Fruit fly (Drosophila melanogaster) whole organism, embryonic: Measurements from ENCODE around the gene ATPsynepsilonL.

Experiments used
- Abd-B ChIP-seq: fragments of 200-800 bp; sonication (Bioruptor generic); optimal IDR thresholded peaks from 2 replicates; lab custom pipeline; 2018; ENCODE audit warnings: missing biosample characterization, mild to moderate bottlenecking, missing genetic modification characterization, moderate library complexity
- CG12299 ChIP-seq: fragments of 200-800 bp; sonication (Bioruptor generic); optimal IDR thresholded peaks from 2 replicates; lab custom pipeline; 2018; ENCODE audit warnings: missing biosample characterization, mild to moderate bottlenecking, missing genetic modification characterization
- CG13424 ChIP-seq: fragments of 200-800 bp; sonication (Bioruptor generic); optimal IDR thresholded peaks from 2 replicates; lab custom pipeline; 2019; ENCODE audit warnings: missing biosample characterization, mild to moderate bottlenecking, missing genetic modification characterization, moderate library complexity
- CG1647 ChIP-seq: fragments of 200-800 bp; sonication (Bioruptor generic); optimal IDR thresholded peaks from 3 replicates; lab custom pipeline; 2016; ENCODE audit warnings: missing biosample characterization, missing genetic modification characterization
- CG17802 ChIP-seq: fragments of 200-800 bp; sonication (Bioruptor generic); optimal IDR thresholded peaks from 2 replicates; lab custom pipeline; 2018; ENCODE audit warnings: missing biosample characterization, mild to moderate bottlenecking, missing genetic modification characterization, moderate library complexity
- CG18619 ChIP-seq: fragments of 200-800 bp; sonication (Bioruptor generic); optimal IDR thresholded peaks from 3 replicates; lab custom pipeline; 2017; ENCODE audit warnings: missing biosample characterization, mild to moderate bottlenecking, missing genetic modification characterization
- CG2120 ChIP-seq: fragments of 200-800 bp; sonication (Bioruptor generic); optimal IDR thresholded peaks from 3 replicates; lab custom pipeline; 2016; ENCODE audit warnings: missing biosample characterization, missing genetic modification characterization
- CG2712 ChIP-seq: fragments of 200-800 bp; optimal IDR thresholded peaks from 3 replicates; lab custom pipeline; 2019; ENCODE audit warnings: missing biosample characterization, mild to moderate bottlenecking, missing genetic modification characterization, moderate library complexity
- CG32532 ChIP-seq: fragments of 200-800 bp; sonication (Bioruptor generic); IDR thresholded peaks from 2 replicates; pipeline ENCODE4 v1.3.6; 2022; ENCODE audit warnings: missing biosample characterization, missing genetic modification characterization
- CG3995 ChIP-seq: fragments of 200-800 bp; sonication (Bioruptor generic); optimal IDR thresholded peaks from 3 replicates; lab custom pipeline; 2016; ENCODE audit warnings: missing biosample characterization, missing genetic modification characterization
- CG4282 ChIP-seq: fragments of 200-800 bp; sonication (Bioruptor generic); optimal IDR thresholded peaks from 2 replicates; lab custom pipeline; 2016; ENCODE audit warnings: missing biosample characterization, missing genetic modification characterization
- CG5953 ChIP-seq: fragments of 200-800 bp; sonication (Bioruptor generic); IDR thresholded peaks from 2 replicates; pipeline ENCODE4 v1.3.6; 2022; ENCODE audit warnings: missing biosample characterization, missing genetic modification characterization
- CG7928 ChIP-seq: fragments of 200-800 bp; sonication (Bioruptor generic); optimal IDR thresholded peaks from 2 replicates; lab custom pipeline; 2017; ENCODE audit warnings: missing biosample characterization, mild to moderate bottlenecking, missing genetic modification characterization
- CG8388 ChIP-seq: fragments of 200-800 bp; sonication (Bioruptor generic); optimal IDR thresholded peaks from 2 replicates; lab custom pipeline; 2019; ENCODE audit warnings: missing biosample characterization, mild to moderate bottlenecking, missing genetic modification characterization, moderate library complexity
- CG8944 ChIP-seq: fragments of 200-800 bp; sonication (Bioruptor generic); optimal IDR thresholded peaks from 3 replicates; lab custom pipeline; 2016; ENCODE audit warnings: missing biosample characterization, missing genetic modification characterization
- CG9609 ChIP-seq: fragments of 200-800 bp; sonication (Bioruptor generic); optimal IDR thresholded peaks from 3 replicates; lab custom pipeline; 2016; ENCODE audit warnings: missing biosample characterization, missing genetic modification characterization
- CkIIα-i1 ChIP-seq: fragments of 200-800 bp; sonication (Bioruptor generic); IDR thresholded peaks from 2 replicates; pipeline ENCODE4 v1.3.6; 2022; ENCODE audit warnings: missing biosample characterization, missing genetic modification characterization
- CrebB ChIP-seq: fragments of 200-800 bp; sonication (Bioruptor generic); optimal IDR thresholded peaks from 3 replicates; lab custom pipeline; 2018; ENCODE audit warnings: missing biosample characterization, mild to moderate bottlenecking, missing genetic modification characterization
- Doc2 ChIP-seq: fragments of 200-800 bp; sonication (Bioruptor generic); IDR thresholded peaks from 2 replicates; pipeline ENCODE4 v1.3.6; 2022; ENCODE audit warnings: missing biosample characterization, missing genetic modification characterization
- Hsf ChIP-seq: fragments of 200-800 bp; sonication (Bioruptor generic); optimal IDR thresholded peaks from 3 replicates; lab custom pipeline; 2016; ENCODE audit warnings: missing biosample characterization, missing genetic modification characterization
- Jarid2 ChIP-seq: fragments of 200-800 bp; sonication (Bioruptor generic); optimal IDR thresholded peaks from 3 replicates; lab custom pipeline; 2017; ENCODE audit warnings: mild to moderate bottlenecking, missing biosample characterization, missing genetic modification reagents, missing genetic modification characterization
- Kr ChIP-seq: fragments of 200-800 bp; sonication (Bioruptor generic); optimal IDR thresholded peaks from 2 replicates; lab custom pipeline; 2017; ENCODE audit warnings: missing biosample characterization, mild to moderate bottlenecking, missing genetic modification characterization
- Med ChIP-seq: fragments of 200-800 bp; sonication (Bioruptor generic); peaks from one replicate; lab custom pipeline; 2016; ENCODE audit warnings: missing biosample characterization, missing genetic modification characterization, mild to moderate bottlenecking, inconsistent platforms, moderate library complexity
- Oaz ChIP-seq: fragments of 200-800 bp; sonication (Bioruptor generic); IDR thresholded peaks from 2 replicates; pipeline ENCODE4 v1.3.6; 2022; ENCODE audit warnings: missing biosample characterization, missing genetic modification characterization
- Side ChIP-seq: fragments of 200-800 bp; sonication (Bioruptor generic); optimal IDR thresholded peaks from 2 replicates; lab custom pipeline; 2016; ENCODE audit warnings: missing biosample characterization, missing genetic modification characterization
- Sry-δ ChIP-seq: fragments of 200-800 bp; sonication (Bioruptor generic); optimal IDR thresholded peaks from 2 replicates; lab custom pipeline; 2016; ENCODE audit warnings: missing biosample characterization, missing genetic modification characterization
- Vsx1 ChIP-seq: fragments of 200-800 bp; sonication (Bioruptor generic); optimal IDR thresholded peaks from 2 replicates; lab custom pipeline; 2017; ENCODE audit warnings: missing biosample characterization, mild to moderate bottlenecking, missing genetic modification characterization, missing genetic modification reagents
- amos ChIP-seq: fragments of 200-800 bp; sonication (Bioruptor generic); IDR thresholded peaks from 2 replicates; pipeline ENCODE4 v1.3.6; 2022; ENCODE audit warnings: missing biosample characterization, missing genetic modification characterization; ENCODE audit not compliant: partially characterized antibody
- aop ChIP-seq: fragments of 200-800 bp; sonication (Bioruptor generic); IDR thresholded peaks from 2 replicates; pipeline ENCODE4 v1.3.6; 2022; ENCODE audit warnings: missing biosample characterization, missing genetic modification characterization
- ash1 ChIP-seq: fragments of 200-800 bp; sonication (Bioruptor generic); optimal IDR thresholded peaks from 2 replicates; lab custom pipeline; 2018; ENCODE audit warnings: missing biosample characterization, mild to moderate bottlenecking, missing genetic modification characterization
- bbx ChIP-seq: fragments of 200-800 bp; sonication (Bioruptor generic); IDR thresholded peaks from 2 replicates; pipeline ENCODE4 v1.3.6; 2022; ENCODE audit warnings: missing biosample characterization, missing genetic modification characterization; ENCODE audit not compliant: partially characterized antibody
- cato ChIP-seq: fragments of 200-800 bp; sonication (Bioruptor generic); optimal IDR thresholded peaks from 2 replicates; lab custom pipeline; 2016; ENCODE audit warnings: missing biosample characterization, missing genetic modification characterization, borderline replicate concordance
- crc ChIP-seq: fragments of 200-800 bp; sonication (Bioruptor generic); optimal IDR thresholded peaks from 2 replicates; lab custom pipeline; 2016; ENCODE audit warnings: missing biosample characterization, missing genetic modification characterization
- dimm ChIP-seq: fragments of 200-800 bp; sonication (Bioruptor generic); IDR thresholded peaks from 2 replicates; pipeline ENCODE4 v1.3.6; 2022; ENCODE audit warnings: missing biosample characterization, missing genetic modification characterization
- ems ChIP-seq: fragments of 200-800 bp; sonication (Bioruptor generic); optimal IDR thresholded peaks from 3 replicates; lab custom pipeline; 2016; ENCODE audit warnings: missing biosample characterization, missing genetic modification characterization
- h ChIP-seq: fragments of >200 bp; optimal IDR thresholded peaks from 2 replicates; lab custom pipeline; 2017
- ind ChIP-seq: fragments of 200-800 bp; sonication (Bioruptor generic); optimal IDR thresholded peaks from 3 replicates; lab custom pipeline; 2016; ENCODE audit warnings: missing biosample characterization, missing genetic modification characterization
- insv ChIP-seq, 2 experiments: fragments of 200-800 bp; sonication (Bioruptor generic); optimal IDR thresholded peaks; 3 replicates each; lab custom pipeline; 2016 to 2018; ENCODE audit warnings: missing biosample characterization in 2 of 2, missing genetic modification characterization in 2 of 2
- klu ChIP-seq: fragments of 200-800 bp; sonication (Bioruptor generic); IDR thresholded peaks from 2 replicates; pipeline ENCODE4 v1.3.6; 2022; ENCODE audit warnings: missing biosample characterization, missing genetic modification characterization
- knrl ChIP-seq: fragments of 200-800 bp; sonication (Bioruptor generic); IDR thresholded peaks from 3 replicates; pipeline ENCODE4 v1.3.6; 2022; ENCODE audit warnings: missing biosample characterization, missing genetic modification characterization; ENCODE audit not compliant: partially characterized antibody
- org-1 ChIP-seq: fragments of 200-800 bp; sonication (Bioruptor generic); optimal IDR thresholded peaks from 2 replicates; lab custom pipeline; 2017; ENCODE audit warnings: missing biosample characterization, missing genetic modification characterization
- otp ChIP-seq: fragments of 200-800 bp; sonication (Bioruptor generic); IDR thresholded peaks from 3 replicates; pipeline ENCODE4, ENCODE4 v1.3.6; 2022; ENCODE audit warnings: missing biosample characterization, missing genetic modification characterization
- p53 ChIP-seq: fragments of 200-800 bp; sonication (Bioruptor generic); optimal IDR thresholded peaks from 2 replicates; lab custom pipeline; 2016; ENCODE audit warnings: missing biosample characterization, missing genetic modification characterization
- pzg ChIP-seq: fragments of 200-800 bp; sonication (Bioruptor generic); optimal IDR thresholded peaks from 3 replicates; lab custom pipeline; 2018; ENCODE audit warnings: missing biosample characterization, mild to moderate bottlenecking, missing genetic modification characterization, moderate library complexity
- repo ChIP-seq: fragments of 200-800 bp; sonication (Bioruptor generic); optimal IDR thresholded peaks from 2 replicates; lab custom pipeline; 2016; ENCODE audit warnings: missing biosample characterization, missing genetic modification characterization
- seq ChIP-seq: fragments of 200-800 bp; sonication (Bioruptor generic); IDR thresholded peaks from 2 replicates; pipeline ENCODE4 v1.3.6; 2022; ENCODE audit warnings: missing biosample characterization, missing genetic modification characterization
- sima ChIP-seq: fragments of 200-800 bp; sonication (Bioruptor generic); optimal IDR thresholded peaks from 2 replicates; lab custom pipeline; 2016; ENCODE audit warnings: missing biosample characterization, missing genetic modification characterization
- ssp ChIP-seq: fragments of 200-800 bp; sonication (Bioruptor generic); IDR thresholded peaks from 2 replicates; pipeline ENCODE4 v1.3.6; 2022; ENCODE audit warnings: missing biosample characterization, missing genetic modification characterization
- tna ChIP-seq: fragments of 200-800 bp; sonication (Bioruptor generic); IDR thresholded peaks from 2 replicates; pipeline ENCODE4 v1.3.6; 2022; ENCODE audit warnings: missing biosample characterization, missing genetic modification characterization; ENCODE audit not compliant: partially characterized antibody
- unpg ChIP-seq: fragments of 200-800 bp; sonication (Bioruptor generic); optimal IDR thresholded peaks from 3 replicates; lab custom pipeline; 2018; ENCODE audit warnings: missing biosample characterization, mild to moderate bottlenecking, missing genetic modification characterization, moderate library complexity
- usp ChIP-seq: fragments of >200 bp; optimal IDR thresholded peaks from 2 replicates; lab custom pipeline; 2017; ENCODE audit warnings: missing biosample characterization, missing genetic modification characterization

The ATPsynepsilonL gene

dm6 chr3R:10079267-10079987 is 42.1 kb upstream of the ATPsynepsilonL start (continued):
- TF ChIP-seq sima (GFP tag; lab: Kevin White, UChicago) (no peak), otp (GFP tag; lab: Robert Waterston, UW) (no peak), CG9609 (peak; percentile 6), ash1 (no peak), Side (GFP tag; lab: Kevin White, UChicago) (no peak), crc (GFP tag; lab: Kevin White, UChicago) (no peak), Oaz (GFP tag; lab: Robert Waterston, UW) (no peak), Sry-δ (GFP tag; lab: Kevin White, UChicago) (peak; percentile 1), ssp (GFP tag; lab: Robert Waterston, UW) (0 out of 2 replicates have a peak, but pooled peaks have one; percentile 19), CG13424 (tag; lab: Kevin White, UChicago) (peak; percentile 8), Kr (GFP tag; lab: Kevin White, UChicago) (no peak), Abd-B (GFP tag; lab: Kevin White, UChicago) (peak; percentile 6), seq (GFP tag; lab: Robert Waterston, UW) (no peak), knrl (GFP tag; lab: Robert Waterston, UW) (no peak), CG17802 (no peak), amos (no peak), CkIIα-i1 (GFP tag; lab: Robert Waterston, UW) (no peak), Jarid2 (GFP tag; lab: Kevin White, UChicago) (no peak), CG7928 (GFP tag; lab: Kevin White, UChicago) (no peak), Vsx1 (GFP tag; lab: Kevin White, UChicago) (no peak), CG8388 (peak; percentile 34), CG18619 (GFP tag; lab: Kevin White, UChicago) (no peak), aop (GFP tag; lab: Robert Waterston, UW) (no peak), dimm (GFP tag; lab: Robert Waterston, UW) (no peak), ems (no peak), klu (GFP tag; lab: Robert Waterston, UW) (no peak), CG12299 (tag; lab: Kevin White, UChicago) (no peak), CG2120 (GFP tag; lab: Kevin White, UChicago) (peak; percentile 14), bbx (GFP tag; lab: Robert Waterston, UW) (no peak), unpg (GFP tag; lab: Kevin White, UChicago) (no peak), repo (GFP tag; lab: Kevin White, UChicago) (no peak), cato (peak; percentile 22), CG2712 (tag; lab: Kevin White, UChicago) (peak; percentile 45), insv (GFP tag; optimal IDR thresholded peaks at IDR 0.05; lab: Kevin White, UChicago) (no peak), Hsf (GFP tag; lab: Kevin White, UChicago) (no peak), tna (GFP tag; lab: Robert Waterston, UW) (no peak), ind (GFP tag; lab: Kevin White, UChicago) (peak; percentile 30), h (no peak), CG4282 (GFP tag; lab: Kevin White, UChicago) (no peak), Doc2 (no peak), CG32532 (no peak), CG3995 (no peak), CG5953 (no peak), usp (GFP tag; lab: Kevin White, UChicago) (no peak), CG1647 (GFP tag; lab: Kevin White, UChicago) (no peak), p53 (GFP tag; lab: Kevin White, UChicago) (no peak), pzg (GFP tag; lab: Kevin White, UChicago) (no peak), Med (GFP tag; lab: Kevin White, UChicago) (peak; percentile 57), CrebB (tag; lab: Kevin White, UChicago) (no peak), org-1 (GFP tag; lab: Kevin White, UChicago) (no peak), CG8944 (GFP tag; lab: Kevin White, UChicago) (peak; percentile 2)
